Worm (Caenorhabditis elegans): ENCODE data around the gene ZK353.2.

DNA sequence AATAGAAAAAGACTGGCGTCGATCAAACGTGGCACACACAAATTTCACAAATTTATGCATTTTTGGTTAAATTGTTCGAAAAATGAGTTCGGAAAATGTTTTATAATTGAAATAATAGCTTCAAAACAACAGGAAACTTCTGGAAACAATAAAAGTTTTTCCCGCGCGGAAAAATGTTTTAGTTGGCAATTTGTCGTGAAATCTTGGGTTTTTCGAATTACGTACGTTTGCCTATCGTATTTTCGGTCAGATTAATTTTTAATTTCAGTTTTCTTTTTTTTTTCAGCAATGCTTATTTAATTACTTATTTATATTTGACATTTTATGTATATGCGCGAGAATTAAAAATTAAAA is 43.1 kb upstream of the ZK353.2 start:
- no peak for TF ChIP-seq lin-39 (tag; optimal IDR thresholded peaks at IDR 0.05)
- TF ChIP-seq unc-62 (GFP tag; optimal IDR thresholded peaks at IDR 0.05 in 1 of 2): no peak
- TF ChIP-seq unc-62 (tag; optimal IDR thresholded peaks at IDR 0.05): no peak
